Worm (Caenorhabditis elegans): ENCODE data around the gene C28H8.8.

Gene C28H8.8

DNA sequence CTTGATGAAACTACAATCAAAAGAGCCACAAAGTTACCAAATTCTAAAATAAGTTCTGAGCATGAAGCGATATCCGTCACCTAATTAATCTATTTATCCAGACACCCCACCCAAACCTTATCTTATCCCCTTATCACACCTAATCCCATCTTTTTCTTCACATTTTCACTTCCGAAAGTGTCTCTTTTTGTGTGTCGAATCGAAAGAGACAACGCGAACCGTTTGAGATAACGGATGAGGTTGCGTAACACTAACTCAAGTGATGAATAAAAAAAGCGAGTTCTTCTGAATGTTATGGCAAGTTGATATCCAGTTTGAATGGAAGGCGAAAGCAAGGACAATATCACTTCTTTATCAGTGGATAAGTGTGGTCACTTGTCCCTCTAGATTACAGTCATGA lies 5.1 kb downstream of the C28H8.8 start:
- TF ChIP-seq lir-3 (tag; optimal IDR thresholded peaks at IDR 0.05) (no peak), dmd-6 (GFP tag; IDR thresholded peaks at IDR 0.05) (no peak), rbr-2 (tag; optimal IDR thresholded peaks at IDR 0.05) (no peak), pha-4 (GFP tag; IDR thresholded peaks at IDR 0.05) (no peak), pha-4 (tag; optimal IDR thresholded peaks at IDR 0.05) (no peak), ZK337.2 (GFP tag; IDR thresholded peaks at IDR 0.05) (no peak), daf-16 (GFP tag; optimal IDR thresholded peaks at IDR 0.05) (no peak), daf-16 (tag; optimal IDR thresholded peaks at IDR 0.05) (no peak), nhr-25 (tag; optimal IDR thresholded peaks at IDR 0.05; ENCODE audit: borderline replicate concordance, insufficient read depth) (no peak), cey-2 (tag; optimal IDR thresholded peaks at IDR 0.05; ENCODE audit: borderline replicate concordance, insufficient read depth) (no peak), Y5F2A.4 (GFP tag; optimal IDR thresholded peaks at IDR 0.05) (no peak), daf-8 (GFP tag; IDR thresholded peaks at IDR 0.05) (no peak), skn-1 (tag; optimal IDR thresholded peaks at IDR 0.05) (no peak), egl-27 (tag; optimal IDR thresholded peaks at IDR 0.05) (no peak), egl-43 (GFP tag; IDR thresholded peaks at IDR 0.05) (no peak), nhr-6 (tag; optimal IDR thresholded peaks at IDR 0.05) (no peak), aly-2 (tag; optimal IDR thresholded peaks at IDR 0.05) (no peak), set-16 (GFP tag; IDR thresholded peaks at IDR 0.05) (no peak)

DNA sequence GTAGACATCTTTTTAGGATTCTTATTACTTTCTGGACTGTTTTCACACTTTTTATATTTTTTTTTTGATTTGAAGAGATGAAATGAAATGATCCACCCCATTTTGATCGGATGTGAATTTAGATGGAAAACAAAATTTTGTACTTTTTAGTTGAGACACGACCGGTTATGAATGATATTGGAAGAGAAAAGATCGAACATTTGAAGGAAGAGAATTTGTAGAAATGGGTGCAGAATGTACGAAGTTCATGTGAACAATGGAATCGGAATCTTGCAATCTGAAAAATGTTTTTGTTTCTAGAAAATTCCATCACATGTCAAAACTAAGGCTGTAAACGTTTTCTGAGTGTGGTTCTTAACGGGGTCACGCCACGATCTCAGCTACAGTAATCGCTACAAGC lies 5.8 kb downstream of the C28H8.8 start, which contains the start of gene F01F1.14:
TSS of gene F01F1.14 (minus strand) at position 101 of the 400 bp plus-strand sequence.
- TF ChIP-seq nhr-111 (GFP tag; optimal IDR thresholded peaks at IDR 0.05): no peak
- TF ChIP-seq nhr-77 (tag; optimal IDR thresholded peaks at IDR 0.05): no peak
- no peak for TF ChIP-seq nhr-42 (GFP tag; IDR thresholded peaks at IDR 0.05)
- TF ChIP-seq mes-2 (tag; optimal IDR thresholded peaks at IDR 0.05; ENCODE audit: poor library complexity, severe bottlenecking): no peak
- no peak for TF ChIP-seq gei-8 (GFP tag; optimal IDR thresholded peaks at IDR 0.05)

DNA sequence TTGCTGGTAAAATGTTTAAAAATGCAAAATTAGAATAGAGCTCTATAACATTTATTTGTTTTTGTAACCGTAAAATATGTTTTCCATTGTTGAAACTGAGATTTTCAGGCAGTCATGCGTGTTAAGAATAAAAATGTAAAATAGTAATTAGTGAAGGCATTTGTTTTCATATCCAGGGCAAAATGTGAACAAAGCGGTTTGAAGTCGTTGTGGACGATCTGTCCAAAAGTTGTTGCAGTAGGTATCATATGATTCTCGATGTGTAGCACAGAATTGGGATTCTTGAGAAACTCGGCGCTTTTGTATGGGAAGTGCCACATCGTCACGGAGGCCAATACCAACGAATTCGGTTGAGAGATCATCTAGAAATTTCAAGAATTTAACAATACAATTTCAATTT lies 6.3 kb downstream of the C28H8.8 start:
- TF ChIP-seq T26A8.4 (GFP tag; IDR thresholded peaks at IDR 0.05) (0 out of 2 replicates have a peak, but pooled peaks have one; percentile 16), nhr-28 (tag; optimal IDR thresholded peaks at IDR 0.05) (no peak), lin-38 (GFP tag; IDR thresholded peaks at IDR 0.05) (peak; percentile 33), F37D6.2 (tag; optimal IDR thresholded peaks at IDR 0.05) (no peak)

DNA sequence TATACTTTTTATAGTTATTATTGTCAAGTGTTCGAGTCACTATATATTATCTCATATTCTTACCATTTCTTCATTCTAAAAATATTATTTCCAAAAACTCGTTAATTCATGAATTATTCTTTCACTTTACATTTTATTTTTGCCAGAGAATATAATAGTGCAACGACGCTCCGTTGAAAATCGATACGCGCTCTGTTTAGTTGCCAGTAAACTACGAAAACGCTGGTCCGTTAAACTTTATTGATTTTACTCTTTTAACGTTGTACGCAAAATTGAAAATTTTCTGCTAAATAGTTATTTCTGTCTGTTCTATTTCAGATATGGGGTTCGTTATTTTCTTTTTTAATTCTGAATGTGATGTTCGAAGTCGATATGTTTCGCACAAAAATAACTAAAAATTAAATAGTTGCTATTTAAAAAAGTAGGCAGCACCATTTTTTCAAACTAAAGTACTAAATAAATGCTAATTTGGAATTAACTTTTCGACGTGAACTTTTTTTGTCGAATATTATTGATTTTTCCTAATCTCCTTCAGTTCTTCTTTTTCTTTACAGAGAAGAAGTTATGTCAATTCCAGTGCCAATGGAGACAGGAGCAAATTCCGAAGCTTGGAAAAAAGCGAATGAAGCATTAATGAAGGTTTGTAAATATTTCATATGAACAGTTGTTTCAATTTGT lies 9.1 kb downstream of the C28H8.8 start, which contains the start of gene hpo-10:
TSS of gene hpo-10 (plus strand) at position 199 of the 678 bp plus-strand sequence.
- TF ChIP-seq nhr-6 (tag; optimal IDR thresholded peaks at IDR 0.05) (peak; percentile 43), unc-62 (GFP tag; optimal IDR thresholded peaks at IDR 0.05 in 1 of 2) (no peak), unc-62 (tag; optimal IDR thresholded peaks at IDR 0.05) (no peak), zfp-2 (tag; optimal IDR thresholded peaks at IDR 0.05) (no peak), aha-1 (tag) (peak; percentile 96), lsy-2 (tag; optimal IDR thresholded peaks at IDR 0.05) (peak in 1 of 2 experiments; percentile 65), unc-130 (GFP tag; optimal IDR thresholded peaks at IDR 0.05) (no peak), dpl-1 (GFP tag; optimal IDR thresholded peaks at IDR 0.05) (peak; percentile 12), T20F7.1 (GFP tag; optimal IDR thresholded peaks at IDR 0.05) (peak; percentile 89), ztf-7 (tag; optimal IDR thresholded peaks at IDR 0.05) (no peak), daf-16 (GFP tag; optimal IDR thresholded peaks at IDR 0.05) (no peak), daf-16 (tag; optimal IDR thresholded peaks at IDR 0.05) (peak; percentile 31), lin-38 (GFP tag; IDR thresholded peaks at IDR 0.05) (peak; percentile 37; the same call in 1 of the 2 replicates), F37D6.2 (tag; optimal IDR thresholded peaks at IDR 0.05) (no peak), mes-2 (tag; optimal IDR thresholded peaks at IDR 0.05; ENCODE audit: poor library complexity, severe bottlenecking) (peak; percentile 55), dve-1 (tag; optimal IDR thresholded peaks at IDR 0.05; ENCODE audit: insufficient read depth) (peak; percentile 48), vab-7 (GFP tag; IDR thresholded peaks at IDR 0.05) (no peak), Y105C5A.15 (GFP tag; IDR thresholded peaks at IDR 0.05) (no peak), hlh-30 (tag; optimal IDR thresholded peaks at IDR 0.05; ENCODE audit: insufficient read depth) (peak; percentile 22), mep-1 (tag; optimal IDR thresholded peaks at IDR 0.05) (peak; percentile 32)
